Fruit fly (Drosophila melanogaster) Kc167 (cell line): ENCODE data around the gene Naxd.

Experiments used
- Myc ChIP-seq: fragments of >200 bp; optimal IDR thresholded peaks from 2 replicates; lab custom pipeline; 2017; ENCODE audit warnings: missing external identifiers
- Sin3A ChIP-seq: fragments of >200 bp; optimal IDR thresholded peaks from 2 replicates; lab custom pipeline; 2018; ENCODE audit warnings: missing external identifiers
- h ChIP-seq: fragments of >200 bp; optimal IDR thresholded peaks from 3 replicates; lab custom pipeline; 2018; ENCODE audit warnings: missing external identifiers
- insv ChIP-seq: fragments of >200 bp; optimal IDR thresholded peaks from 3 replicates; lab custom pipeline; 2018; ENCODE audit warnings: missing external identifiers
- psq ChIP-seq: fragments of >200 bp; optimal IDR thresholded peaks from 2 replicates; lab custom pipeline; 2017; ENCODE audit warnings: missing external identifiers
- ttk ChIP-seq: sonication (Bioruptor generic); optimal IDR thresholded peaks from 2 replicates; lab custom pipeline; 2017; ENCODE audit warnings: missing external identifiers

Gene Naxd

dm6 chr3L:19055064-19055463 lies 42.4 kb downstream of the Naxd start:
- TF ChIP-seq Sin3A (lab: Kevin White, UChicago) (no peak), insv (lab: Kevin White, UChicago) (no peak), h (no peak), Myc (lab: Kevin White, UChicago) (no peak), ttk (lab: Kevin White, UChicago) (no peak), psq (lab: Kevin White, UChicago) (no peak)

- TF ChIP-seq Myc (lab: Kevin White, UChicago), result no peak
- no peak for TF ChIP-seq Sin3A (lab: Kevin White, UChicago)
- TF ChIP-seq h, result no peak
- no peak for TF ChIP-seq insv (lab: Kevin White, UChicago)
- no peak for TF ChIP-seq psq (lab: Kevin White, UChicago)
- TF ChIP-seq ttk (lab: Kevin White, UChicago), result no peak
Measured at dm6 chr3L:19054266-19054665, 43.2 kb downstream of the Naxd start.

dm6 chr3L:19053339-19053818 lies 44.1 kb downstream of the Naxd start, which contains the start of gene CG43407:
CG43407 (minus strand) TSS chr3L:19053389.
- no peak for TF ChIP-seq h
- no peak for TF ChIP-seq insv (lab: Kevin White, UChicago)
- no peak for TF ChIP-seq Myc (lab: Kevin White, UChicago)
- TF ChIP-seq psq (lab: Kevin White, UChicago), result no peak
- no peak for TF ChIP-seq ttk (lab: Kevin White, UChicago)
- no peak for TF ChIP-seq Sin3A (lab: Kevin White, UChicago)

dm6 chr3L:19051926-19052325 lies 45.6 kb downstream of the Naxd start, which contains the start of gene Acp76A:
Acp76A (minus strand) TSS chr3L:19052026.
- no peak for TF ChIP-seq insv (lab: Kevin White, UChicago)
- no peak for TF ChIP-seq ttk (lab: Kevin White, UChicago)
- no peak for TF ChIP-seq Myc (lab: Kevin White, UChicago)
- no peak for TF ChIP-seq Sin3A (lab: Kevin White, UChicago)
- TF ChIP-seq h, result no peak
- no peak for TF ChIP-seq psq (lab: Kevin White, UChicago)

- TF ChIP-seq Myc (lab: Kevin White, UChicago) (no peak), ttk (lab: Kevin White, UChicago) (no peak), insv (lab: Kevin White, UChicago) (no peak), h (no peak), psq (lab: Kevin White, UChicago) (no peak), Sin3A (lab: Kevin White, UChicago) (no peak)
Measured at dm6 chr3L:19049669-19050510, 47.6 kb downstream of the Naxd start.

- TF ChIP-seq Sin3A (lab: Kevin White, UChicago) (no peak), Myc (lab: Kevin White, UChicago) (no peak), insv (lab: Kevin White, UChicago) (no peak), psq (lab: Kevin White, UChicago) (no peak), ttk (lab: Kevin White, UChicago) (no peak), h (no peak)
Measured at dm6 chr3L:19048761-19049160, 48.7 kb downstream of the Naxd start.

dm6 chr3L:19048257-19048656 lies 49.3 kb downstream of the Naxd start:
- no peak for TF ChIP-seq psq (lab: Kevin White, UChicago)
- TF ChIP-seq ttk (lab: Kevin White, UChicago), result no peak
- TF ChIP-seq Sin3A (lab: Kevin White, UChicago), result no peak
- TF ChIP-seq h, result no peak
- no peak for TF ChIP-seq Myc (lab: Kevin White, UChicago)
- TF ChIP-seq insv (lab: Kevin White, UChicago), result no peak
